Fruit fly (Drosophila melanogaster) whole organism, prepupa: ENCODE results near the gene CG13306.

Experiments
- Blimp-1 ChIP-seq: fragments of 200-800 bp; sonication (Bioruptor generic); optimal IDR thresholded peaks from 3 replicates; lab custom pipeline; 2017; ENCODE audit warnings: missing biosample characterization, missing genetic modification characterization, mild to moderate bottlenecking, moderate library complexity, missing genetic modification reagents
- CG10631 ChIP-seq: fragments of 200-800 bp; sonication (Bioruptor generic); optimal IDR thresholded peaks from 2 replicates; lab custom pipeline; 2016; ENCODE audit warnings: missing biosample characterization, missing genetic modification characterization
- CG10669 ChIP-seq: fragments of 200-800 bp; sonication (Bioruptor generic); optimal IDR thresholded peaks from 3 replicates; lab custom pipeline; 2018; ENCODE audit warnings: missing biosample characterization, mild to moderate bottlenecking, missing genetic modification characterization, moderate library complexity
- CG11294 ChIP-seq: fragments of 200-800 bp; sonication (Bioruptor generic); IDR thresholded peaks from 2 replicates; pipeline ENCODE4 v1.3.6; 2022; ENCODE audit warnings: missing biosample characterization, missing genetic modification characterization
- CG11762 ChIP-seq: fragments of 200-800 bp; sonication (Bioruptor generic); optimal IDR thresholded peaks from 3 replicates; lab custom pipeline; 2016; ENCODE audit warnings: missing biosample characterization, missing genetic modification characterization; ENCODE audit not compliant: insufficient read depth
- CG11902 ChIP-seq: fragments of 200-800 bp; sonication (Bioruptor generic); optimal IDR thresholded peaks from 3 replicates; lab custom pipeline; 2016; ENCODE audit warnings: missing biosample characterization, missing genetic modification characterization
- CG15336 ChIP-seq: fragments of 200-800 bp; sonication (Bioruptor generic); IDR thresholded peaks from 2 replicates; pipeline ENCODE4 v1.3.6; 2022; ENCODE audit warnings: missing biosample characterization, missing genetic modification characterization
- CG16779 ChIP-seq: fragments of 200-800 bp; sonication (Bioruptor generic); optimal IDR thresholded peaks from 3 replicates; lab custom pipeline; 2017; ENCODE audit warnings: missing biosample characterization, mild to moderate bottlenecking, missing genetic modification characterization
- CG3032 ChIP-seq: fragments of 200-800 bp; optimal IDR thresholded peaks from 2 replicates; lab custom pipeline; 2019; ENCODE audit warnings: missing biosample characterization, mild to moderate bottlenecking, missing genetic modification characterization, moderate library complexity
- CG31627 ChIP-seq: fragments of 200-800 bp; sonication (Bioruptor generic); optimal IDR thresholded peaks from 3 replicates; lab custom pipeline; 2016; ENCODE audit warnings: missing biosample characterization, missing genetic modification characterization
- CG32006 ChIP-seq: fragments of 200-800 bp; sonication (Bioruptor generic); optimal IDR thresholded peaks from 3 replicates; lab custom pipeline; 2017; ENCODE audit warnings: missing biosample characterization, mild to moderate bottlenecking, missing genetic modification characterization
- CG34406 ChIP-seq: fragments of 200-800 bp; sonication (Bioruptor generic); optimal IDR thresholded peaks from 3 replicates; lab custom pipeline; 2016; ENCODE audit warnings: missing biosample characterization, missing genetic modification characterization
- CG3919 ChIP-seq: fragments of 200-800 bp; sonication (Bioruptor generic); optimal IDR thresholded peaks from 3 replicates; lab custom pipeline; 2016; ENCODE audit warnings: missing biosample characterization, missing genetic modification characterization
- CG4318 ChIP-seq: fragments of 200-800 bp; sonication (Bioruptor generic); optimal IDR thresholded peaks from 3 replicates; lab custom pipeline; 2017; ENCODE audit warnings: missing biosample characterization, mild to moderate bottlenecking, missing genetic modification characterization
- CG6163 ChIP-seq: fragments of 200-800 bp; sonication (Bioruptor generic); IDR thresholded peaks from 3 replicates; pipeline ENCODE4 v1.3.6; 2022; ENCODE audit warnings: missing biosample characterization, missing genetic modification characterization
- CG6276 ChIP-seq: fragments of 200-800 bp; sonication (Bioruptor generic); optimal IDR thresholded peaks from 2 replicates; lab custom pipeline; 2017; ENCODE audit warnings: missing biosample characterization, mild to moderate bottlenecking, missing genetic modification characterization
- CG6792 ChIP-seq: fragments of 200-800 bp; sonication (Bioruptor generic); optimal IDR thresholded peaks from 3 replicates; lab custom pipeline; 2016; ENCODE audit warnings: missing biosample characterization, missing genetic modification characterization
- CG6854 ChIP-seq: fragments of 200-800 bp; sonication (Bioruptor generic); optimal IDR thresholded peaks from 2 replicates; lab custom pipeline; 2017; ENCODE audit warnings: missing biosample characterization, mild to moderate bottlenecking, missing genetic modification characterization
- CG8119 ChIP-seq: fragments of 200-800 bp; sonication (Bioruptor generic); IDR thresholded peaks from 3 replicates; pipeline ENCODE4 v1.3.6; 2022; ENCODE audit warnings: missing biosample characterization, missing genetic modification characterization
- CG8319 ChIP-seq: fragments of 200-800 bp; sonication (Bioruptor generic); optimal IDR thresholded peaks from 3 replicates; lab custom pipeline; 2016; ENCODE audit warnings: missing biosample characterization, missing genetic modification characterization
- CG8632 ChIP-seq: fragments of 200-800 bp; sonication (Bioruptor generic); optimal IDR thresholded peaks from 3 replicates; lab custom pipeline; 2016; ENCODE audit warnings: missing biosample characterization, missing genetic modification characterization
- Eip75B ChIP-seq: fragments of 200-800 bp; sonication (Bioruptor generic); optimal IDR thresholded peaks from 3 replicates; lab custom pipeline; 2016; ENCODE audit warnings: missing biosample characterization, missing genetic modification characterization
- Eip93F ChIP-seq: fragments of 200-800 bp; sonication (Bioruptor generic); optimal IDR thresholded peaks from 2 replicates; lab custom pipeline; 2016; ENCODE audit warnings: missing biosample characterization, mild to moderate bottlenecking, missing genetic modification characterization
- Gug ChIP-seq: fragments of 200-800 bp; sonication (Bioruptor generic); IDR thresholded peaks from 2 replicates; pipeline ENCODE4 v1.3.6; 2022; ENCODE audit warnings: missing biosample characterization, missing genetic modification characterization
- Hr38 ChIP-seq: sonication (Bioruptor generic); optimal IDR thresholded peaks from 2 replicates; lab custom pipeline; 2016; ENCODE audit warnings: missing biosample characterization, missing genetic modification characterization
- Lpt ChIP-seq: fragments of 200-800 bp; sonication (Bioruptor generic); optimal IDR thresholded peaks from 3 replicates; lab custom pipeline; 2016; ENCODE audit warnings: missing biosample characterization, missing genetic modification characterization
- OdsH ChIP-seq: fragments of 200-800 bp; sonication (Bioruptor generic); optimal IDR thresholded peaks from 3 replicates; lab custom pipeline; 2016; ENCODE audit warnings: missing biosample characterization, missing genetic modification characterization
- Smox ChIP-seq: fragments of 200-800 bp; sonication (Bioruptor generic); optimal IDR thresholded peaks from 3 replicates; lab custom pipeline; 2016; ENCODE audit warnings: missing biosample characterization, missing genetic modification characterization
- Sox102F ChIP-seq: fragments of 200-800 bp; sonication (Bioruptor generic); optimal IDR thresholded peaks from 2 replicates; lab custom pipeline; 2016; ENCODE audit warnings: missing biosample characterization, mild to moderate bottlenecking, missing genetic modification characterization
- Sox15 ChIP-seq: fragments of 200-800 bp; sonication (Bioruptor generic); optimal IDR thresholded peaks from 3 replicates; lab custom pipeline; 2016; ENCODE audit warnings: missing biosample characterization, missing genetic modification characterization
- achi ChIP-seq: fragments of 200-800 bp; sonication (Bioruptor generic); optimal IDR thresholded peaks from 3 replicates; lab custom pipeline; 2016; ENCODE audit warnings: missing biosample characterization, missing genetic modification characterization
- acj6 ChIP-seq: fragments of 200-800 bp; sonication (Bioruptor generic); optimal IDR thresholded peaks from 3 replicates; lab custom pipeline; 2016; ENCODE audit warnings: missing biosample characterization, missing genetic modification characterization
- cyc ChIP-seq: fragments of 200-800 bp; sonication (Bioruptor generic); optimal IDR thresholded peaks from 3 replicates; lab custom pipeline; 2016; ENCODE audit warnings: missing biosample characterization, missing genetic modification characterization
- dac ChIP-seq: fragments of 200-800 bp; sonication (Bioruptor generic); optimal IDR thresholded peaks from 2 replicates; lab custom pipeline; 2017; ENCODE audit warnings: missing biosample characterization, mild to moderate bottlenecking, missing genetic modification characterization
- dsx ChIP-seq: fragments of 200-800 bp; optimal IDR thresholded peaks from 3 replicates; lab custom pipeline; 2019; ENCODE audit warnings: missing biosample characterization, mild to moderate bottlenecking, missing genetic modification characterization, moderate library complexity; ENCODE audit not compliant: poor library complexity, severe bottlenecking
- eg ChIP-seq: fragments of 200-800 bp; sonication (Bioruptor generic); IDR thresholded peaks from 3 replicates; pipeline ENCODE4 v1.3.6; 2022; ENCODE audit warnings: missing biosample characterization, missing genetic modification characterization
- fd59A ChIP-seq: fragments of 200-800 bp; sonication (Bioruptor generic); optimal IDR thresholded peaks from 2 replicates; lab custom pipeline; 2017; ENCODE audit warnings: missing biosample characterization, mild to moderate bottlenecking, missing genetic modification characterization, missing genetic modification reagents
- fd85E ChIP-seq: fragments of 200-800 bp; sonication (Bioruptor generic); optimal IDR thresholded peaks from 3 replicates; lab custom pipeline; 2016; ENCODE audit warnings: missing biosample characterization, missing genetic modification characterization
- fkh ChIP-seq: fragments of 200-800 bp; sonication (Bioruptor generic); optimal IDR thresholded peaks from 3 replicates; lab custom pipeline; 2017; ENCODE audit warnings: missing biosample characterization, mild to moderate bottlenecking, missing genetic modification characterization, moderate library complexity
- lz ChIP-seq: fragments of 200-800 bp; sonication (Bioruptor generic); optimal IDR thresholded peaks from 3 replicates; lab custom pipeline; 2016; ENCODE audit warnings: missing biosample characterization, missing genetic modification characterization
- net ChIP-seq: fragments of 200-800 bp; sonication (Bioruptor generic); optimal IDR thresholded peaks from 3 replicates; lab custom pipeline; 2016; ENCODE audit warnings: missing biosample characterization, missing genetic modification characterization
- pdm3 ChIP-seq: fragments of 200-800 bp; sonication (Bioruptor generic); optimal IDR thresholded peaks from 3 replicates; lab custom pipeline; 2016; ENCODE audit warnings: missing biosample characterization, missing genetic modification characterization
- salr ChIP-seq, 2 experiments: fragments of 200-800 bp; sonication (Bioruptor generic); optimal IDR thresholded peaks; 3 replicates each; lab custom pipeline; 2016 to 2018; ENCODE audit warnings: missing biosample characterization in 2 of 2, missing genetic modification characterization in 2 of 2, mild to moderate bottlenecking in 1 of 2
- spab ChIP-seq: fragments of 200-800 bp; sonication (Bioruptor generic); optimal IDR thresholded peaks from 2 replicates; lab custom pipeline; 2017; ENCODE audit warnings: missing biosample characterization, mild to moderate bottlenecking, missing genetic modification characterization, missing genetic modification reagents
- svp ChIP-seq: fragments of 200-800 bp; sonication (Bioruptor generic); peaks from one replicate; lab custom pipeline; 2016; ENCODE audit warnings: missing biosample characterization, missing genetic modification characterization
- topi ChIP-seq: fragments of 200-800 bp; sonication (Bioruptor generic); optimal IDR thresholded peaks from 3 replicates; lab custom pipeline; 2016; ENCODE audit warnings: missing biosample characterization, missing genetic modification characterization
- vri ChIP-seq: fragments of 200-800 bp; sonication (Bioruptor generic); optimal IDR thresholded peaks from 3 replicates; lab custom pipeline; 2016; ENCODE audit warnings: missing biosample characterization, mild to moderate bottlenecking, missing genetic modification characterization

Gene CG13306

dm6 chr3L:8767876-8768275 is 18.4 kb upstream of the CG13306 start (continued):
- TF ChIP-seq CG10669 (GFP tag; lab: Kevin White, UChicago), result peak; percentile 69
- TF ChIP-seq dac (GFP tag; lab: Kevin White, UChicago), result peak; percentile 36
- TF ChIP-seq CG31627 (GFP tag; lab: Kevin White, UChicago), result peak; percentile 72
- peak; percentile 45 for TF ChIP-seq vri (GFP tag; lab: Kevin White, UChicago)
- no peak for TF ChIP-seq Eip93F (GFP tag; lab: Kevin White, UChicago)
- peak; percentile 57 for TF ChIP-seq achi
- peak; percentile 84 for TF ChIP-seq CG32006 (GFP tag; lab: Kevin White, UChicago)
- peak; percentile 47 for TF ChIP-seq dsx
- TF ChIP-seq CG8319 (GFP tag; lab: Kevin White, UChicago), result peak; percentile 48
- TF ChIP-seq CG34406 (GFP tag; lab: Kevin White, UChicago), result peak; percentile 65
- peak; percentile 62 for TF ChIP-seq CG15336 (GFP tag; lab: Robert Waterston, UW)
- peak; percentile 73 for TF ChIP-seq acj6 (GFP tag; lab: Kevin White, UChicago)
- TF ChIP-seq CG6163 (GFP tag; lab: Robert Waterston, UW), result peak; percentile 65
- peak; percentile 74 for TF ChIP-seq CG3919 (GFP tag; lab: Kevin White, UChicago)
- peak; percentile 74 for TF ChIP-seq eg (GFP tag; lab: Robert Waterston, UW)
- TF ChIP-seq CG16779 (tag; lab: Kevin White, UChicago), result peak; percentile 35
- peak; percentile 76 for TF ChIP-seq pdm3 (GFP tag; lab: Kevin White, UChicago)
- peak; percentile 69 for TF ChIP-seq CG3032 (tag; lab: Kevin White, UChicago)
- TF ChIP-seq topi (GFP tag; lab: Kevin White, UChicago), result peak; percentile 69
- TF ChIP-seq Smox (GFP tag; lab: Kevin White, UChicago), result peak; percentile 49
- peak; percentile 59 for TF ChIP-seq CG8632
- peak; percentile 74 for TF ChIP-seq CG6276
- TF ChIP-seq salr (GFP tag; optimal IDR thresholded peaks at IDR 0.05; lab: Kevin White, UChicago), result peak; percentile 17 to 63
- TF ChIP-seq lz (GFP tag; lab: Kevin White, UChicago), result peak; percentile 66
- peak; percentile 79 for TF ChIP-seq net (GFP tag; lab: Kevin White, UChicago)
- TF ChIP-seq CG11902, result peak; percentile 63
- TF ChIP-seq OdsH (GFP tag; lab: Kevin White, UChicago), result peak; percentile 81
- TF ChIP-seq fd85E (GFP tag; lab: Kevin White, UChicago), result no peak
- peak; percentile 68 for TF ChIP-seq CG6792 (GFP tag; lab: Kevin White, UChicago)

- TF ChIP-seq Lpt (GFP tag; lab: Kevin White, UChicago) (peak; percentile 87), CG10631 (GFP tag; lab: Kevin White, UChicago) (peak; percentile 98), fd85E (GFP tag; lab: Kevin White, UChicago) (peak; percentile 95), fkh (peak; percentile 72), CG3919 (GFP tag; lab: Kevin White, UChicago) (peak; percentile 94), CG11294 (GFP tag; lab: Robert Waterston, UW) (peak; percentile 95), CG34406 (GFP tag; lab: Kevin White, UChicago) (peak; percentile 98), salr (GFP tag; optimal IDR thresholded peaks at IDR 0.05; lab: Kevin White, UChicago) (peak; percentile 97 to 99), CG15336 (GFP tag; lab: Robert Waterston, UW) (peak; percentile 94), Blimp-1 (GFP tag; lab: Kevin White, UChicago) (peak; percentile 94), cyc (GFP tag; lab: Kevin White, UChicago) (peak; percentile 99), CG11902 (peak; percentile 98), Eip93F (GFP tag; lab: Kevin White, UChicago) (peak; percentile 90), CG4318 (peak; percentile 95), Sox15 (GFP tag; lab: Kevin White, UChicago) (peak; percentile 99), pdm3 (GFP tag; lab: Kevin White, UChicago) (peak; percentile 97), fd59A (GFP tag; lab: Kevin White, UChicago) (peak; percentile 99), CG6854 (GFP tag; lab: Kevin White, UChicago) (peak; percentile 96), Smox (GFP tag; lab: Kevin White, UChicago) (peak; percentile 99), Sox102F (GFP tag; lab: Kevin White, UChicago) (peak; percentile 98), spab (peak; percentile 94), Gug (GFP tag; lab: Robert Waterston, UW) (peak; percentile 97), net (GFP tag; lab: Kevin White, UChicago) (peak; percentile 97), CG10669 (GFP tag; lab: Kevin White, UChicago) (peak; percentile 93), Eip75B (peak; percentile 97), Hr38 (GFP tag; lab: Kevin White, UChicago) (peak; percentile 39), CG6276 (peak; percentile 96), CG8119 (GFP tag; lab: Robert Waterston, UW) (peak; percentile 95), svp (peak; percentile 99), CG6792 (GFP tag; lab: Kevin White, UChicago) (peak; percentile 98), lz (GFP tag; lab: Kevin White, UChicago) (peak; percentile 99), vri (GFP tag; lab: Kevin White, UChicago) (peak; percentile 94), topi (GFP tag; lab: Kevin White, UChicago) (peak; percentile 98), CG11762 (GFP tag; lab: Kevin White, UChicago) (peak; percentile 97)
Measured at dm6 chr3L:8765969-8766538, 16.5 kb upstream of the CG13306 start.
